Worm (Caenorhabditis elegans) whole organism, L2 larva: ENCODE data around the gene srz-99.

Source experiments
- R02D3.7 ChIP-seq: fragments of 150-350 bp; optimal IDR thresholded peaks from 2 replicates; lab custom pipeline; 2014; ENCODE audit warnings: missing biosample characterization, missing genetic modification characterization
- elt-3 ChIP-seq: sonication (generic microtip); optimal IDR thresholded peaks from 2 replicates; lab custom pipeline; 2017; ENCODE audit warnings: missing biosample characterization, missing genetic modification characterization
- lin-13 ChIP-seq: fragments of 150-350 bp; optimal IDR thresholded peaks from 2 replicates; lab custom pipeline; 2014; ENCODE audit warnings: missing biosample characterization, missing genetic modification reagents, missing genetic modification characterization
- mab-5 ChIP-seq: fragments of 150-350 bp; optimal IDR thresholded peaks from 2 replicates; lab custom pipeline; 2014; ENCODE audit warnings: missing biosample characterization, missing genetic modification characterization
- nhr-10 ChIP-seq: sonication (generic microtip); optimal IDR thresholded peaks from 2 replicates; lab custom pipeline; 2017; ENCODE audit warnings: missing biosample characterization, missing genetic modification characterization
- snpc-4 ChIP-seq: fragments of 150-350 bp; optimal IDR thresholded peaks from 2 replicates; lab custom pipeline; 2014; ENCODE audit warnings: missing biosample characterization, missing genetic modification characterization
- unc-62 ChIP-seq: fragments of 150-350 bp; optimal IDR thresholded peaks from 2 replicates; lab custom pipeline; 2014; ENCODE audit warnings: missing biosample characterization, missing genetic modification reagents, missing genetic modification characterization
- ztf-4 ChIP-seq: fragments of 150-350 bp; optimal IDR thresholded peaks from 2 replicates; lab custom pipeline; 2014; ENCODE audit warnings: missing biosample characterization, missing genetic modification characterization

DNA sequence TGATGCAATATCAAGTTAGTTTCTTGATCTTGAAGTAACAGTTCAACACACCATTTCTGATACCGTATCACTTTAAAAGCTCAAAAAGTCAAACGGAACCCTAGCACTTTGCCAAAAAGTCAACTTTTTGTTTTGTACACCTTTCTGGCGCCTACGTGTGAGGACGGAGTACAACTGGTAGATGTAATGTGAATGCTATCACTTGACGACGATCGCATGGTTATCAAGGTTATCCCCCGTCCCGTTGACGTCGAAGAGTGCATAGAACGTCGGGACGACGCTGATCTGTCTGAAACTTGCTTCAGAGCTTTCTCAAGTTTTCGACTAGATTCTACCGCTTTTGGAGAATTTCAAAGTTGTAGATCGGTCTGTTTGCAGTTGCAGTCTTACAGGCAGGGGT, 49.9 kb downstream of the srz-99 start:
- TF ChIP-seq R02D3.7 (tag; lab: Kevin White, UChicago) (no peak), nhr-10 (tag; lab: Kevin White, UChicago) (no peak), mab-5 (tag; lab: Kevin White, UChicago) (no peak), elt-3 (tag; lab: Kevin White, UChicago) (no peak), lin-13 (GFP tag; lab: Kevin White, UChicago) (no peak), unc-62 (GFP tag; lab: Kevin White, UChicago) (no peak), snpc-4 (no peak), ztf-4 (tag; lab: Kevin White, UChicago) (no peak)
